Worm (Caenorhabditis elegans): ENCODE measurements around the gene T06E6.1.

- TF ChIP-seq elt-1 (tag; optimal IDR thresholded peaks at IDR 0.05; ENCODE audit: borderline replicate concordance, insufficient read depth), result no peak
- TF ChIP-seq ces-1 (GFP tag; optimal IDR thresholded peaks at IDR 0.05), result no peak
- no peak for TF ChIP-seq ztf-11 (tag; optimal IDR thresholded peaks at IDR 0.05)
- TF ChIP-seq ceh-43 (GFP tag; optimal IDR thresholded peaks at IDR 0.05), result no peak
- no peak for TF ChIP-seq zip-8 (tag; optimal IDR thresholded peaks at IDR 0.05)
- no peak for TF ChIP-seq snpc-4 (tag; optimal IDR thresholded peaks at IDR 0.05)
- no peak for TF ChIP-seq elt-3 (tag; optimal IDR thresholded peaks at IDR 0.05)
- TF ChIP-seq unc-39 (tag; optimal IDR thresholded peaks at IDR 0.05), result no peak
Measured at ce11 chrV:15413847-15414246, 19.1 kb upstream of the T06E6.1 start, which contains the start of gene srh-264.

Measured in whole organism, mixed stage, embryonic.